Fruit fly (Drosophila melanogaster): ENCODE measurements around the gene CG43850.

dm6 chr2L:13457037-13457547 lies 41.9 kb downstream of the CG43850 start, which contains the start of gene CG42809:
- TF ChIP-seq lz (GFP tag; optimal IDR thresholded peaks at IDR 0.05) (no peak), CG6276 (GFP tag; optimal IDR thresholded peaks at IDR 0.05) (no peak), CG16779 (tag; optimal IDR thresholded peaks at IDR 0.05) (no peak), pdm3 (GFP tag; optimal IDR thresholded peaks at IDR 0.05) (no peak), CG34406 (GFP tag; optimal IDR thresholded peaks at IDR 0.05) (no peak), CG9139 (GFP tag; optimal IDR thresholded peaks at IDR 0.05) (no peak), Ets96B (tag; optimal IDR thresholded peaks at IDR 0.05) (no peak), OdsH (GFP tag; optimal IDR thresholded peaks at IDR 0.05) (no peak), dac (GFP tag; optimal IDR thresholded peaks at IDR 0.05) (no peak), Hr38 (GFP tag; optimal IDR thresholded peaks at IDR 0.05) (no peak)

Measured in whole organism, prepupa.